Worm (Caenorhabditis elegans): ENCODE results near the gene srr-2.

DNA sequence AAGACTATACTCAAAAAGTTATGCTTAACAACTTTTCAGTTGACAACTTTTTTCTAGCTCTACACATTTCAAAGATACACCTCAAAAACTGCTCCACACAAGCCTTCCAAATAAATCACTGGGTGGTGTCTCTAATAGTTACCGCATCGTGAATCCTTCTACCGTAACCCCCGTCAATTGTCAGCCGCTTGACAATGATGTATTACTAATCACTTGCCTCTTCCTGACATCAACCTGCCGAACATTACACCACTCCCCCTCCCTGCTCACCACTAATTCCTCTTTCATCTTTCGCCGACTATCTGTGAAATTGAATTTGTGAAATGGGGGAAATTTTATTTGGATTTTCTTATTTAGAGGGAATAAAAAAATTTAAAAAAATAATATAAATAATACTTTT lies 35.3 kb downstream of the srr-2 start:
- TF ChIP-seq ceh-36 (tag; optimal IDR thresholded peaks at IDR 0.05) (no peak), ama-1 (optimal IDR thresholded peaks at IDR 0.05) (no peak), sea-1 (GFP tag; conservative IDR thresholded peaks at IDR 0.05) (no peak), B0310.2 (tag; optimal IDR thresholded peaks at IDR 0.05) (no peak), ceh-13 (GFP tag; optimal IDR thresholded peaks at IDR 0.05) (no peak), tbx-37 (GFP tag; conservative IDR thresholded peaks at IDR 0.05) (no peak), pes-1 (GFP tag; IDR thresholded peaks at IDR 0.05) (no peak), F13C5.2 (tag; optimal IDR thresholded peaks at IDR 0.05) (no peak), tbx-11 (GFP tag; IDR thresholded peaks at IDR 0.05) (no peak)
